Fruit fly (Drosophila melanogaster): Measurements from ENCODE around the gene CecC.

Gene CecC

dm6 chr3R:30201064-30201463 is 15.2 kb upstream of the CecC start:
- TF ChIP-seq Ets98B (GFP tag; IDR thresholded peaks at IDR 0.05) (no peak), rn (GFP tag; IDR thresholded peaks at IDR 0.05) (no peak), CG8159 (tag; optimal IDR thresholded peaks at IDR 0.05) (no peak), gl (tag; optimal IDR thresholded peaks at IDR 0.05) (no peak), CG9948 (tag; optimal IDR thresholded peaks at IDR 0.05) (no peak), CG32121 (GFP tag; IDR thresholded peaks at IDR 0.05) (no peak), CG15710 (tag; optimal IDR thresholded peaks at IDR 0.05) (no peak), Pif1A (GFP tag; optimal IDR thresholded peaks at IDR 0.05) (no peak), CG34367 (tag; optimal IDR thresholded peaks at IDR 0.05) (no peak), CG10348 (GFP tag; IDR thresholded peaks at IDR 0.05) (no peak), CG12605 (GFP tag; IDR thresholded peaks at IDR 0.05) (no peak)

DNA sequence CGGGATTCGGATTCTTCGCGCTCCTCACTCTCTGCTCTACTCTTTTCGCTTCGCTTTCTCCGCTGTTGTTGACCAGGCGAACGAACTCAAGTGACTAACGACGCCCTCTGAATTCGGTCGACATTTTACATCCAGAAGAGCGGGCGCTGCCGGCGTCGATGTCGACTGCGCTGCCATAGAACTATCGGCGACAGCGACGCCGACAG is 13.5 kb upstream of the CecC start, which contains the start of gene CG9743:
Gene CG9743 (minus strand): TSS at position 101 of the 206 bp plus-strand sequence.
- TF ChIP-seq CG13204 (GFP tag; optimal IDR thresholded peaks at IDR 0.05) (no peak), CG15710 (tag; optimal IDR thresholded peaks at IDR 0.05) (no peak), CG9948 (tag; optimal IDR thresholded peaks at IDR 0.05) (no peak), CG14655 (GFP tag; optimal IDR thresholded peaks at IDR 0.05) (no peak)

DNA sequence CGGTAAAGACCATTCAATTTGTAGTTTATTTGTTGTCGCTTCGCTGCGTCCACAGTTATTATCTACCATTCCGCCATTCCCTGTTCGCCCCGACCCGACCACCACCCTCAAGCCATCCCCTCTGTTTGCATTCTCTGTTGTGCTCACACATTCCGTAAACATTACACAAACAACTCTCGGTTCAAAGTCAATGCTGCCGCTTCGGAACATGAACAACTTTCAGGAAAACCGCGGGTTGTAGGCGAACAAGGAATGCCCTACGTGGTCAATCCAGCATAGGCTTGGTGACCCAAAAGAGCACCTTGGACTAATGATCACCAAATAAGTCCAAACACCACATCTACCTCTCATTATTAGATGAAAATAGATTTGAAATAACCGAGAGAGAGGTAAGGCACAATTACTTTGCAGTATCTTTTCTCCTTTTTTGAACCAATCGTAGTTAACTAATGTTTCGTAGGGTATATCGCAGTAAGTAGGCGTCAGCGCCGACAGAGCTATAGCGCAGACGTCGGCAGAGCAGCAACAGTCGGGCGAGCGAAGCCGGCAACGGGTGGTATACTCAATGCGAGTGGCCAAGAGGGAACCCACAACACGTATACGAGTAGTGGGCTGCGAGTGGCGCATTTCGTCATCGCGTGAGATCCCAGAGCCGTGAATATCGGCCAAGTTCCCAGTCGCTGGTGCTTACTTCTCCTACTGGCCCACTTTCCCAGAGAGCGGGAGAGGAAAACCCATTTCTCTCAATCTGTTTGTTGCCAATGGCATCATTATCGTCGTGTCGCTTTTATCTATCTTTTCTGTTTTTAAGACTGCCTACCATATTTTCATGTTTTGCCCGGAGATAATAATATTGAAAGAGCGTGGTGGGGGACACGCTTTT is 12.9 kb upstream of the CecC start:
- TF ChIP-seq gl (tag; optimal IDR thresholded peaks at IDR 0.05), result peak; percentile 50
- peak; percentile 77 for TF ChIP-seq Pif1B (GFP tag; optimal IDR thresholded peaks at IDR 0.05)
- peak; percentile 30 for TF ChIP-seq CG34367 (tag; optimal IDR thresholded peaks at IDR 0.05)
- TF ChIP-seq CG14655 (GFP tag; optimal IDR thresholded peaks at IDR 0.05), result peak; percentile 77
- peak; percentile 84 for TF ChIP-seq fd96Ca (GFP tag; IDR thresholded peaks at IDR 0.05)
- peak; percentile 68 for TF ChIP-seq CG9948 (tag; optimal IDR thresholded peaks at IDR 0.05)
- peak; percentile 57 for TF ChIP-seq CG15710 (tag; optimal IDR thresholded peaks at IDR 0.05)
- TF ChIP-seq CG8301 (tag; optimal IDR thresholded peaks at IDR 0.05), result peak; percentile 81
- peak; percentile 24 for TF ChIP-seq EcR (GFP tag; optimal IDR thresholded peaks at IDR 0.05)
- peak; percentile 83 for TF ChIP-seq Ets98B (GFP tag; IDR thresholded peaks at IDR 0.05)
- peak; percentile 81 for TF ChIP-seq CG32121 (GFP tag; IDR thresholded peaks at IDR 0.05)
- TF ChIP-seq D1 (tag; optimal IDR thresholded peaks at IDR 0.05), result no peak
- peak; percentile 80 for TF ChIP-seq CG4496 (GFP tag; IDR thresholded peaks at IDR 0.05)
- TF ChIP-seq CG13204 (GFP tag; optimal IDR thresholded peaks at IDR 0.05), result no peak
- peak; percentile 78 for TF ChIP-seq CG10348 (GFP tag; IDR thresholded peaks at IDR 0.05)
- peak; percentile 79 for TF ChIP-seq Pif1A (GFP tag; optimal IDR thresholded peaks at IDR 0.05)
- peak; percentile 57 for TF ChIP-seq rn (GFP tag; IDR thresholded peaks at IDR 0.05)
- TF ChIP-seq CG8159 (tag; optimal IDR thresholded peaks at IDR 0.05), result peak; percentile 74
- peak; percentile 25 for TF ChIP-seq Snoo (tag; optimal IDR thresholded peaks at IDR 0.05)
- TF ChIP-seq CG17806 (tag; optimal IDR thresholded peaks at IDR 0.05), result peak; percentile 67
- peak; percentile 65; the same call in 1 of the 2 replicates for TF ChIP-seq CG12605 (GFP tag; IDR thresholded peaks at IDR 0.05)

- TF ChIP-seq CG15710 (tag; optimal IDR thresholded peaks at IDR 0.05) (no peak), D1 (tag; optimal IDR thresholded peaks at IDR 0.05) (no peak), CG32121 (GFP tag; IDR thresholded peaks at IDR 0.05) (no peak)
Measured at dm6 chr3R:30204004-30204603, 12.2 kb upstream of the CecC start.

dm6 chr3R:30205946-30206345 is 10.3 kb upstream of the CecC start:
- no peak for TF ChIP-seq Snoo (tag; optimal IDR thresholded peaks at IDR 0.05)
- no peak for TF ChIP-seq CG34367 (tag; optimal IDR thresholded peaks at IDR 0.05)
- TF ChIP-seq fd96Ca (GFP tag; IDR thresholded peaks at IDR 0.05), result no peak
- no peak for TF ChIP-seq CG14655 (GFP tag; optimal IDR thresholded peaks at IDR 0.05)
- no peak for TF ChIP-seq CG8301 (tag; optimal IDR thresholded peaks at IDR 0.05)
- TF ChIP-seq EcR (GFP tag; optimal IDR thresholded peaks at IDR 0.05), result no peak
- TF ChIP-seq CG13204 (GFP tag; optimal IDR thresholded peaks at IDR 0.05), result no peak
- TF ChIP-seq CG32121 (GFP tag; IDR thresholded peaks at IDR 0.05), result no peak
- TF ChIP-seq CG10348 (GFP tag; IDR thresholded peaks at IDR 0.05), result no peak
- no peak for TF ChIP-seq rn (GFP tag; IDR thresholded peaks at IDR 0.05)
- TF ChIP-seq CG12605 (GFP tag; IDR thresholded peaks at IDR 0.05), result no peak
- TF ChIP-seq CG4496 (GFP tag; IDR thresholded peaks at IDR 0.05), result no peak
- no peak for TF ChIP-seq D1 (tag; optimal IDR thresholded peaks at IDR 0.05)
- TF ChIP-seq Pif1A (GFP tag; optimal IDR thresholded peaks at IDR 0.05), result no peak

- no peak for TF ChIP-seq fd96Ca (GFP tag; IDR thresholded peaks at IDR 0.05)
- no peak for TF ChIP-seq CG8159 (tag; optimal IDR thresholded peaks at IDR 0.05)
- TF ChIP-seq gl (tag; optimal IDR thresholded peaks at IDR 0.05), result no peak
- no peak for TF ChIP-seq rn (GFP tag; IDR thresholded peaks at IDR 0.05)
Measured at dm6 chr3R:30208011-30208410, 8.3 kb upstream of the CecC start.
